Fruit fly (Drosophila melanogaster): Measurements from ENCODE around the gene CG18764.
A peak's percentile ranks its signal among the peaks of the same experiment; 100 is the strongest.

The CG18764 gene

dm6 chr3R:11628416-11629041, 1.8 kb downstream of the CG18764 start, which contains the start of gene CG14712:
Gene CG14712 (plus strand): TSS chr3R:11628759.
- TF ChIP-seq grn (GFP tag; optimal IDR thresholded peaks at IDR 0.05) (no peak), CG11085 (GFP tag; IDR thresholded peaks at IDR 0.05) (no peak), fru (optimal IDR thresholded peaks at IDR 0.05) (no peak), ato (GFP tag; IDR thresholded peaks at IDR 0.05; ENCODE audit: partially characterized antibody) (no peak), pzg (GFP tag; optimal IDR thresholded peaks at IDR 0.05) (peak; percentile 89), kah (GFP tag; optimal IDR thresholded peaks at IDR 0.05) (no peak), repo (GFP tag; optimal IDR thresholded peaks at IDR 0.05) (no peak), phol (tag; optimal IDR thresholded peaks at IDR 0.05) (peak; percentile 72), ewg (GFP tag; optimal IDR thresholded peaks at IDR 0.05) (no peak), cg (GFP tag; optimal IDR thresholded peaks at IDR 0.05) (no peak), ase (GFP tag; IDR thresholded peaks at IDR 0.05) (no peak), CG12071 (GFP tag; optimal IDR thresholded peaks at IDR 0.05) (no peak), sug (tag; optimal IDR thresholded peaks at IDR 0.05) (peak; percentile 38), emc (GFP tag; optimal IDR thresholded peaks at IDR 0.05) (no peak), CG1647 (GFP tag; optimal IDR thresholded peaks at IDR 0.05) (no peak), CG16779 (GFP tag; IDR thresholded peaks at IDR 0.05) (no peak), CG8359 (GFP tag; optimal IDR thresholded peaks at IDR 0.05; ENCODE audit: borderline replicate concordance) (no peak), zfh2 (GFP tag; optimal IDR thresholded peaks at IDR 0.05) (no peak), cas (GFP tag; IDR thresholded peaks at IDR 0.05) (no peak), grau (tag; optimal IDR thresholded peaks at IDR 0.05) (no peak), dmrt11E (tag; optimal IDR thresholded peaks at IDR 0.05) (no peak), CG7357 (GFP tag; IDR thresholded peaks at IDR 0.05) (no peak), Fer1 (GFP tag; optimal IDR thresholded peaks at IDR 0.05) (peak; percentile 11), C15 (GFP tag; IDR thresholded peaks at IDR 0.05) (no peak), ems (GFP tag; optimal IDR thresholded peaks at IDR 0.05) (peak; percentile 7), pita (GFP tag; optimal IDR thresholded peaks at IDR 0.05) (no peak), seq (GFP tag; IDR thresholded peaks at IDR 0.05) (no peak), CG16815 (GFP tag; optimal IDR thresholded peaks at IDR 0.05) (no peak), shn (GFP tag; optimal IDR thresholded peaks at IDR 0.05) (no peak), CG42726 (GFP tag; IDR thresholded peaks at IDR 0.05; ENCODE audit: partially characterized antibody) (no peak), btn (GFP tag; optimal IDR thresholded peaks at IDR 0.05) (no peak), gfzf (GFP tag; optimal IDR thresholded peaks at IDR 0.05) (peak; percentile 83), Side (GFP tag; optimal IDR thresholded peaks at IDR 0.05) (no peak), Atf-2 (GFP tag; optimal IDR thresholded peaks at IDR 0.05) (no peak), bcd (GFP tag; optimal IDR thresholded peaks at IDR 0.05) (no peak), CG11504 (tag; optimal IDR thresholded peaks at IDR 0.05) (no peak), HmgZ (tag; optimal IDR thresholded peaks at IDR 0.05) (peak; percentile 55), B-H2 (GFP tag; optimal IDR thresholded peaks at IDR 0.05) (peak; percentile 48), CG4360 (GFP tag; IDR thresholded peaks at IDR 0.05) (no peak), ERR (GFP tag; optimal IDR thresholded peaks at IDR 0.05) (no peak), CG12391 (tag; optimal IDR thresholded peaks at IDR 0.05) (peak; percentile 68), CG7963 (GFP tag; IDR thresholded peaks at IDR 0.05; ENCODE audit: partially characterized antibody) (peak; percentile 37; the same call in 1 of the 3 replicates), Mrtf (GFP tag; IDR thresholded peaks at IDR 0.05) (no peak), Abd-B (GFP tag; optimal IDR thresholded peaks at IDR 0.05) (no peak), MTF-1 (GFP tag; optimal IDR thresholded peaks at IDR 0.05; ENCODE audit: borderline replicate concordance) (no peak), CG2875 (GFP tag; optimal IDR thresholded peaks at IDR 0.05) (no peak), CG31365 (tag; optimal IDR thresholded peaks at IDR 0.05) (no peak), Ets97D (GFP tag; optimal IDR thresholded peaks at IDR 0.05) (peak; percentile 77), CG11456 (GFP tag; IDR thresholded peaks at IDR 0.05) (no peak), CG13287 (GFP tag; IDR thresholded peaks at IDR 0.05; ENCODE audit: partially characterized antibody) (peak; percentile 78), cwo (GFP tag; optimal IDR thresholded peaks at IDR 0.05) (no peak)
